Fruit fly (Drosophila melanogaster) whole organism, prepupa: ENCODE measurements around the gene CG6845.

ENCODE experiments used
- CG11902 ChIP-seq: fragments of 200-800 bp; sonication (Bioruptor generic); optimal IDR thresholded peaks from 3 replicates; lab custom pipeline; 2016; ENCODE audit warnings: missing biosample characterization, missing genetic modification characterization
- CG31627 ChIP-seq: fragments of 200-800 bp; sonication (Bioruptor generic); optimal IDR thresholded peaks from 3 replicates; lab custom pipeline; 2016; ENCODE audit warnings: missing biosample characterization, missing genetic modification characterization

DNA sequence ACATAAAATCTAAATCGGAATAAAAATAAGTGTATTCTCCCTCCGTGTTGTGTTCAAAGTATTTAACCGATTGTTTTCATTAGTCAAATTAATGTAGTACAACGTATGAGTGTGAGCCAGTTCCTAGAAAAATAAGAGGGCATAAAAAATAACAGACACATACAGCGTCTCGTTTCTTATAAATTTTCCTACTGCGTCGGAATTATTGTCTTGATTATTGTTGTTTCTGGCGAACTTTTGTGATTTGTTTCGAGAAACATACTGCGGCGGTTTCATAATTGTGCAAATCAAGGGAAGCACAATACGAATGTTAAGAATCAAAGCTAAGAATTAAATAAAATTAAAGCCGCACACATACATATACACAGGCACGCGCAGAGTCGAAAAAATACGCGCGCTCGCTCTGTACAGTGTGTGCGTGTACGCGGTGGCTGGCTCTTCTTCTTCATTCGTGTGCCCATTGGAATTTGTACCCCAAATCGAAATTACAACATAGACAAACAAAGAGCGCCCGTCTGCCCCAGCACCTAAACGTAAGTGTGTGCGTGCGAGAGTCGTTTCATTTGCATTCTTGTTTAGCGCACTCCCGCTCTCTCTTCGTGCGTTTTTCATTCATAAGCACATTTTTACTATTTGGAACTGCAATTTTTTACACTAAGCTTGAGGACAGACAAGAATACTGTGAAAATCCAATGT, 14.1 kb upstream of the CG6845 start:
- TF ChIP-seq CG31627 (GFP tag; lab: Kevin White, UChicago) (no peak), CG11902 (GFP tag; lab: Kevin White, UChicago) (no peak)
